Fruit fly (Drosophila melanogaster) whole organism, prepupa: ENCODE results near the gene CG14866.

Source experiments
- CG11902 ChIP-seq: fragments of 200-800 bp; sonication (Bioruptor generic); optimal IDR thresholded peaks from 3 replicates; lab custom pipeline; 2016; ENCODE audit warnings: missing biosample characterization, missing genetic modification characterization
- CG1621 ChIP-seq: fragments of 200-800 bp; sonication (Bioruptor generic); optimal IDR thresholded peaks from 3 replicates; lab custom pipeline; 2018; ENCODE audit warnings: missing biosample characterization, mild to moderate bottlenecking, missing genetic modification characterization
- CG16779 ChIP-seq: fragments of 200-800 bp; sonication (Bioruptor generic); optimal IDR thresholded peaks from 3 replicates; lab custom pipeline; 2017; ENCODE audit warnings: missing biosample characterization, mild to moderate bottlenecking, missing genetic modification characterization
- CG3032 ChIP-seq: fragments of 200-800 bp; optimal IDR thresholded peaks from 2 replicates; lab custom pipeline; 2019; ENCODE audit warnings: missing biosample characterization, mild to moderate bottlenecking, missing genetic modification characterization, moderate library complexity
- CG31627 ChIP-seq: fragments of 200-800 bp; sonication (Bioruptor generic); optimal IDR thresholded peaks from 3 replicates; lab custom pipeline; 2016; ENCODE audit warnings: missing biosample characterization, missing genetic modification characterization
- CG32006 ChIP-seq: fragments of 200-800 bp; sonication (Bioruptor generic); optimal IDR thresholded peaks from 3 replicates; lab custom pipeline; 2017; ENCODE audit warnings: missing biosample characterization, mild to moderate bottlenecking, missing genetic modification characterization
- CG3919 ChIP-seq: fragments of 200-800 bp; sonication (Bioruptor generic); optimal IDR thresholded peaks from 3 replicates; lab custom pipeline; 2016; ENCODE audit warnings: missing biosample characterization, missing genetic modification characterization
- CG6163 ChIP-seq: fragments of 200-800 bp; sonication (Bioruptor generic); IDR thresholded peaks from 3 replicates; pipeline ENCODE4 v1.3.6; 2022; ENCODE audit warnings: missing biosample characterization, missing genetic modification characterization
- CG6276 ChIP-seq: fragments of 200-800 bp; sonication (Bioruptor generic); optimal IDR thresholded peaks from 2 replicates; lab custom pipeline; 2017; ENCODE audit warnings: missing biosample characterization, mild to moderate bottlenecking, missing genetic modification characterization
- CG6854 ChIP-seq: fragments of 200-800 bp; sonication (Bioruptor generic); optimal IDR thresholded peaks from 2 replicates; lab custom pipeline; 2017; ENCODE audit warnings: missing biosample characterization, mild to moderate bottlenecking, missing genetic modification characterization
- CG7368 ChIP-seq: fragments of 200-800 bp; sonication (Bioruptor generic); optimal IDR thresholded peaks from 3 replicates; lab custom pipeline; 2016; ENCODE audit warnings: missing biosample characterization, missing genetic modification characterization
- CG9139 ChIP-seq: fragments of 200-800 bp; sonication (Bioruptor generic); optimal IDR thresholded peaks from 3 replicates; lab custom pipeline; 2017; ENCODE audit warnings: missing biosample characterization, mild to moderate bottlenecking, missing genetic modification characterization
- Eip75B ChIP-seq: fragments of 200-800 bp; sonication (Bioruptor generic); optimal IDR thresholded peaks from 3 replicates; lab custom pipeline; 2016; ENCODE audit warnings: missing biosample characterization, missing genetic modification characterization
- Gug ChIP-seq: fragments of 200-800 bp; sonication (Bioruptor generic); IDR thresholded peaks from 2 replicates; pipeline ENCODE4 v1.3.6; 2022; ENCODE audit warnings: missing biosample characterization, missing genetic modification characterization
- Hr38 ChIP-seq: sonication (Bioruptor generic); optimal IDR thresholded peaks from 2 replicates; lab custom pipeline; 2016; ENCODE audit warnings: missing biosample characterization, missing genetic modification characterization
- Sox102F ChIP-seq: fragments of 200-800 bp; sonication (Bioruptor generic); optimal IDR thresholded peaks from 2 replicates; lab custom pipeline; 2016; ENCODE audit warnings: missing biosample characterization, mild to moderate bottlenecking, missing genetic modification characterization
- Sox15 ChIP-seq: fragments of 200-800 bp; sonication (Bioruptor generic); optimal IDR thresholded peaks from 3 replicates; lab custom pipeline; 2016; ENCODE audit warnings: missing biosample characterization, missing genetic modification characterization
- achi ChIP-seq: fragments of 200-800 bp; sonication (Bioruptor generic); optimal IDR thresholded peaks from 3 replicates; lab custom pipeline; 2016; ENCODE audit warnings: missing biosample characterization, missing genetic modification characterization
- acj6 ChIP-seq: fragments of 200-800 bp; sonication (Bioruptor generic); optimal IDR thresholded peaks from 3 replicates; lab custom pipeline; 2016; ENCODE audit warnings: missing biosample characterization, missing genetic modification characterization
- cyc ChIP-seq: fragments of 200-800 bp; sonication (Bioruptor generic); optimal IDR thresholded peaks from 3 replicates; lab custom pipeline; 2016; ENCODE audit warnings: missing biosample characterization, missing genetic modification characterization
- dac ChIP-seq: fragments of 200-800 bp; sonication (Bioruptor generic); optimal IDR thresholded peaks from 2 replicates; lab custom pipeline; 2017; ENCODE audit warnings: missing biosample characterization, mild to moderate bottlenecking, missing genetic modification characterization
- dsx ChIP-seq: fragments of 200-800 bp; optimal IDR thresholded peaks from 3 replicates; lab custom pipeline; 2019; ENCODE audit warnings: missing biosample characterization, mild to moderate bottlenecking, missing genetic modification characterization, moderate library complexity; ENCODE audit not compliant: poor library complexity, severe bottlenecking
- esn ChIP-seq: fragments of 200-800 bp; sonication (Bioruptor generic); optimal IDR thresholded peaks from 2 replicates; lab custom pipeline; 2016; ENCODE audit warnings: missing biosample characterization, mild to moderate bottlenecking, missing genetic modification characterization, moderate library complexity
- fd59A ChIP-seq: fragments of 200-800 bp; sonication (Bioruptor generic); optimal IDR thresholded peaks from 2 replicates; lab custom pipeline; 2017; ENCODE audit warnings: missing biosample characterization, mild to moderate bottlenecking, missing genetic modification characterization, missing genetic modification reagents
- fd85E ChIP-seq: fragments of 200-800 bp; sonication (Bioruptor generic); optimal IDR thresholded peaks from 3 replicates; lab custom pipeline; 2016; ENCODE audit warnings: missing biosample characterization, missing genetic modification characterization
- fkh ChIP-seq: fragments of 200-800 bp; sonication (Bioruptor generic); optimal IDR thresholded peaks from 3 replicates; lab custom pipeline; 2017; ENCODE audit warnings: missing biosample characterization, mild to moderate bottlenecking, missing genetic modification characterization, moderate library complexity
- lz ChIP-seq: fragments of 200-800 bp; sonication (Bioruptor generic); optimal IDR thresholded peaks from 3 replicates; lab custom pipeline; 2016; ENCODE audit warnings: missing biosample characterization, missing genetic modification characterization
- spab ChIP-seq: fragments of 200-800 bp; sonication (Bioruptor generic); optimal IDR thresholded peaks from 2 replicates; lab custom pipeline; 2017; ENCODE audit warnings: missing biosample characterization, mild to moderate bottlenecking, missing genetic modification characterization, missing genetic modification reagents
- svp ChIP-seq: fragments of 200-800 bp; sonication (Bioruptor generic); peaks from one replicate; lab custom pipeline; 2016; ENCODE audit warnings: missing biosample characterization, missing genetic modification characterization
- vri ChIP-seq: fragments of 200-800 bp; sonication (Bioruptor generic); optimal IDR thresholded peaks from 3 replicates; lab custom pipeline; 2016; ENCODE audit warnings: missing biosample characterization, mild to moderate bottlenecking, missing genetic modification characterization

Gene CG14866

dm6 chr3R:15319912-15320746 lies 3.9 kb downstream of the CG14866 start, which contains the start of the genes CG6276 and CG44040 (continued):
- peak; percentile 20 for TF ChIP-seq Sox15 (GFP tag; lab: Kevin White, UChicago)
- TF ChIP-seq CG1621: peak; percentile 26
- TF ChIP-seq Gug (GFP tag; lab: Robert Waterston, UW): no peak
- TF ChIP-seq acj6 (GFP tag; lab: Kevin White, UChicago): peak; percentile 56
- TF ChIP-seq CG6854 (GFP tag; lab: Kevin White, UChicago): no peak
- peak; percentile 63 for TF ChIP-seq CG3919 (GFP tag; lab: Kevin White, UChicago)
- peak; percentile 37 for TF ChIP-seq cyc (GFP tag; lab: Kevin White, UChicago)
- TF ChIP-seq lz (GFP tag; lab: Kevin White, UChicago): peak; percentile 68
- TF ChIP-seq Sox102F (GFP tag; lab: Kevin White, UChicago): no peak
- TF ChIP-seq CG16779 (tag; lab: Kevin White, UChicago): no peak
- TF ChIP-seq, all 60 proteins: peak for 44

DNA sequence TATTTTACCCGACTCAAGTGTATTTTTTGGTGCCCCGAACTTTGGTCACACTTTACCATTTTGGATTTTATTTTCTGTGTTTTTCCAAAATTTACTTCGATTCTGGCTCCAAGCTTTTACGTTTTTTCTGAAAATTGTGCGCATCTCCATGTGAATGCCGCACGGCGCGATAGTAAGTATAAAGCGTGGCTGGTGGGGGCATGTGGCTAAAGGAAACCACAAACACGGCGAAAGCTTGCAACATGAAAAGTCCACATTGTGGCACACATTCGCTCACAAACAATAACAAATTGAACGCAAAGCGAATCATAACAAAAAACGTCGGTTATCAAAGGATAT lies 4.4 kb downstream of the CG14866 start, which contains the start of gene ear:
TSS of gene ear (plus strand) at position 10 of the 339 bp plus-strand sequence.
- no peak for TF ChIP-seq Sox15 (GFP tag; lab: Kevin White, UChicago)
- no peak for TF ChIP-seq vri (GFP tag; lab: Kevin White, UChicago)
- TF ChIP-seq dsx: peak; percentile 3

- TF ChIP-seq CG9139 (GFP tag; lab: Kevin White, UChicago) (no peak), fd59A (GFP tag; lab: Kevin White, UChicago) (no peak), dac (no peak), Sox102F (GFP tag; lab: Kevin White, UChicago) (no peak), CG6276 (GFP tag; lab: Kevin White, UChicago) (no peak), fd85E (no peak), CG32006 (GFP tag; lab: Kevin White, UChicago) (no peak), cyc (GFP tag; lab: Kevin White, UChicago) (no peak), CG1621 (no peak), achi (GFP tag; lab: Kevin White, UChicago) (no peak), CG7368 (GFP tag; lab: Kevin White, UChicago) (no peak), lz (GFP tag; lab: Kevin White, UChicago) (no peak), svp (GFP tag; lab: Kevin White, UChicago) (no peak), acj6 (GFP tag; lab: Kevin White, UChicago) (no peak), spab (GFP tag; lab: Kevin White, UChicago) (no peak), CG11902 (no peak), CG6163 (GFP tag; lab: Robert Waterston, UW) (no peak)
Measured at dm6 chr3R:15328083-15328779, 12.0 kb downstream of the CG14866 start, which contains the start of the genes CG6236 and ea. Gene CG6236 (minus strand): TSS chr3R:15328269. Gene ea (plus strand): TSS chr3R:15328729.

dm6 chr3R:15330472-15330871 lies 14.2 kb downstream of the CG14866 start, which contains the start of gene mRpL9:
Gene mRpL9 (plus strand): TSS chr3R:15330738.
- peak; percentile 26 for TF ChIP-seq CG31627
- peak; percentile 31 for TF ChIP-seq CG3032
- peak; percentile 40 for TF ChIP-seq esn
- no peak for TF ChIP-seq fd85E
- no peak for TF ChIP-seq fkh (GFP tag; lab: Kevin White, UChicago)
- peak; percentile 33 for TF ChIP-seq cyc (GFP tag; lab: Kevin White, UChicago)

DNA sequence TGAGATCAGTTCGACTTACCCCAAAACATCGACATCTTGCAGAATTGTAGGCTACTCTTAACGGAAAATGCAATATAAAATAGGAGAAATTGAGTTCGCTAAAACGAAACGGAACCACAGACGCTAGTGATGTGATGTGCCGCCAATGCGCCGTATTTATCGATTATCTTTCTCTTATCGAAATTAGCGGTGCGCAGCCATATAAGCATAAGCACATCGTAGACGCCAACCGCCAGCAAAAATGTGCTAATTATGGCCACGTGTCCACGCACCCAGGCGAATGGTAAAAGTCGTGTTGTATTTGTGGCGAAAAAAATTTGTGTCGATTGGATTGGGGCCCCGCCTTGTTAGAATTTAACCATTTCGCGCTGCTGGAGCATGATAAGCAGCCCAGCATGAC lies 16.7 kb downstream of the CG14866 start, which contains the start of the genes Fkbp39 and Cyfip:
TSS of gene Fkbp39 (minus strand) at position 140 of the 400 bp plus-strand sequence.
TSS of gene Cyfip (plus strand) at position 273 of the 400 bp plus-strand sequence.
- TF ChIP-seq Sox102F (GFP tag; lab: Kevin White, UChicago): no peak
- peak; percentile 95 for TF ChIP-seq CG1621
- TF ChIP-seq CG11902: no peak
- no peak for TF ChIP-seq Hr38 (GFP tag; lab: Kevin White, UChicago)
- peak; percentile 21 for TF ChIP-seq CG6854 (GFP tag; lab: Kevin White, UChicago)
- TF ChIP-seq esn: peak; percentile 11
- TF ChIP-seq CG6163 (GFP tag; lab: Robert Waterston, UW): 0 out of 3 replicates have a peak, but pooled peaks have one; percentile 18
- peak; percentile 13 for TF ChIP-seq CG31627
- TF ChIP-seq Eip75B (GFP tag; lab: Kevin White, UChicago): no peak
- peak; percentile 27 for TF ChIP-seq CG3032
